Fruit fly (Drosophila melanogaster) whole organism, embryonic: Measurements from ENCODE around the gene piwi.

Experiments used
- CG11247 ChIP-seq: fragments of 200-800 bp; sonication (Bioruptor generic); IDR thresholded peaks from 2 replicates; pipeline ENCODE4 v1.3.6; 2022; ENCODE audit warnings: missing biosample characterization, missing genetic modification characterization
- CG11398 ChIP-seq: fragments of 200-800 bp; sonication (Bioruptor generic); optimal IDR thresholded peaks from 2 replicates; lab custom pipeline; 2016; ENCODE audit warnings: missing biosample characterization, missing genetic modification characterization
- CG11456 ChIP-seq: fragments of 200-800 bp; sonication (Bioruptor generic); IDR thresholded peaks from 3 replicates; pipeline ENCODE4 v1.3.6; 2022; ENCODE audit warnings: missing biosample characterization, missing genetic modification characterization
- CG14441 ChIP-seq: fragments of 200-800 bp; sonication (Bioruptor generic); IDR thresholded peaks from 2 replicates; pipeline ENCODE4 v1.3.6; 2022; ENCODE audit warnings: missing biosample characterization, missing genetic modification characterization
- CG15073 ChIP-seq: fragments of 200-800 bp; sonication (Bioruptor generic); optimal IDR thresholded peaks from 2 replicates; lab custom pipeline; 2016; ENCODE audit warnings: missing biosample characterization, missing genetic modification characterization
- CG15514 ChIP-seq: fragments of 200-800 bp; sonication (Bioruptor generic); optimal IDR thresholded peaks from 3 replicates; lab custom pipeline; 2017; ENCODE audit warnings: missing biosample characterization, missing genetic modification characterization, mild to moderate bottlenecking, moderate library complexity, missing genetic modification reagents
- CG15601 ChIP-seq: fragments of 200-800 bp; sonication (Bioruptor generic); optimal IDR thresholded peaks from 3 replicates; lab custom pipeline; 2019; ENCODE audit warnings: missing biosample characterization, mild to moderate bottlenecking, missing genetic modification characterization, moderate library complexity
- CG1832 ChIP-seq: fragments of 200-800 bp; sonication (Bioruptor generic); optimal IDR thresholded peaks from 2 replicates; lab custom pipeline; 2017; ENCODE audit warnings: missing biosample characterization, mild to moderate bottlenecking, missing genetic modification characterization, inconsistent platforms
- CG2120 ChIP-seq: fragments of 200-800 bp; sonication (Bioruptor generic); optimal IDR thresholded peaks from 3 replicates; lab custom pipeline; 2016; ENCODE audit warnings: missing biosample characterization, missing genetic modification characterization
- CG30020 ChIP-seq: fragments of 200-800 bp; optimal IDR thresholded peaks from 2 replicates; lab custom pipeline; 2019; ENCODE audit warnings: missing biosample characterization, mild to moderate bottlenecking, missing genetic modification characterization, moderate library complexity
- CG34376 ChIP-seq: fragments of 200-800 bp; sonication (Bioruptor generic); optimal IDR thresholded peaks from 2 replicates; lab custom pipeline; 2018; ENCODE audit warnings: missing biosample characterization, mild to moderate bottlenecking, missing genetic modification characterization
- CG3847 ChIP-seq: fragments of 200-800 bp; sonication (Bioruptor generic); IDR thresholded peaks from 2 replicates; pipeline ENCODE4 v1.3.6; 2022; ENCODE audit warnings: missing biosample characterization, missing genetic modification characterization
- CG5180 ChIP-seq: fragments of 200-800 bp; sonication (Bioruptor generic); optimal IDR thresholded peaks from 3 replicates; lab custom pipeline; 2017; ENCODE audit warnings: missing biosample characterization, missing genetic modification characterization, mild to moderate bottlenecking, moderate library complexity, missing genetic modification reagents
- CG5953 ChIP-seq: fragments of 200-800 bp; sonication (Bioruptor generic); IDR thresholded peaks from 2 replicates; pipeline ENCODE4 v1.3.6; 2022; ENCODE audit warnings: missing biosample characterization, missing genetic modification characterization
- CG7372 ChIP-seq: fragments of 200-800 bp; sonication (Bioruptor generic); IDR thresholded peaks from 2 replicates; pipeline ENCODE4 v1.3.6; 2022; ENCODE audit warnings: missing biosample characterization, missing genetic modification characterization
- CG8388 ChIP-seq: fragments of 200-800 bp; sonication (Bioruptor generic); optimal IDR thresholded peaks from 2 replicates; lab custom pipeline; 2019; ENCODE audit warnings: missing biosample characterization, mild to moderate bottlenecking, missing genetic modification characterization, moderate library complexity
- CG8924 ChIP-seq: fragments of 200-800 bp; optimal IDR thresholded peaks from 3 replicates; lab custom pipeline; 2019; ENCODE audit warnings: missing biosample characterization, mild to moderate bottlenecking, missing genetic modification characterization, moderate library complexity
- CHES-1-like ChIP-seq: fragments of 200-800 bp; sonication (Bioruptor generic); optimal IDR thresholded peaks from 2 replicates; lab custom pipeline; 2016; ENCODE audit warnings: missing biosample characterization, missing genetic modification characterization
- CTCF ChIP-seq: fragments of 200-800 bp; sonication (Bioruptor generic); optimal IDR thresholded peaks from 2 replicates; lab custom pipeline; 2017; ENCODE audit warnings: missing biosample characterization, mild to moderate bottlenecking, missing genetic modification characterization, moderate library complexity
- Chrac-16 ChIP-seq: fragments of 200-800 bp; sonication (Bioruptor generic); optimal IDR thresholded peaks from 3 replicates; lab custom pipeline; 2016; ENCODE audit warnings: missing biosample characterization, missing genetic modification characterization
- D ChIP-seq, 2 experiments: fragments of 200-800 bp in 1 of 2; fragments of >200 bp in 1 of 2; sonication (Bioruptor generic) in 1 of 2; optimal IDR thresholded peaks; 2 replicates in 1 of 2; 3 replicates in 1 of 2; lab custom pipeline; 2017; ENCODE audit warnings: mild to moderate bottlenecking in 1 of 2, missing biosample characterization in 1 of 2, missing genetic modification characterization in 1 of 2, missing genetic modification reagents in 1 of 2
- Eip74EF ChIP-seq, 2 experiments: fragments of 200-800 bp in 1 of 2; fragments of >200 bp in 1 of 2; sonication (Bioruptor generic) in 1 of 2; optimal IDR thresholded peaks; 2 replicates each; lab custom pipeline; 2017 to 2019; ENCODE audit warnings: missing biosample characterization in 2 of 2, missing genetic modification characterization in 2 of 2, mild to moderate bottlenecking in 1 of 2, moderate library complexity in 1 of 2
- H2.0 ChIP-seq: fragments of 200-800 bp; sonication (Bioruptor generic); IDR thresholded peaks from 2 replicates; pipeline ENCODE4 v1.3.6; 2022; ENCODE audit warnings: missing biosample characterization, missing genetic modification characterization
- HLH4C ChIP-seq: fragments of 200-800 bp; sonication (Bioruptor generic); IDR thresholded peaks from 3 replicates; pipeline ENCODE4 v1.3.6; 2022; ENCODE audit warnings: missing biosample characterization, missing genetic modification characterization; ENCODE audit not compliant: partially characterized antibody
- Hey ChIP-seq: fragments of 200-800 bp; sonication (Bioruptor generic); optimal IDR thresholded peaks from 3 replicates; lab custom pipeline; 2018; ENCODE audit warnings: missing biosample characterization, mild to moderate bottlenecking, missing genetic modification characterization
- MBD-R2 ChIP-seq: fragments of 200-800 bp; sonication (Bioruptor generic); IDR thresholded peaks from 2 replicates; pipeline ENCODE4 v1.3.6; 2022; ENCODE audit warnings: missing biosample characterization, missing genetic modification characterization
- MTF-1 ChIP-seq: fragments of 200-800 bp; sonication (Bioruptor generic); optimal IDR thresholded peaks from 2 replicates; lab custom pipeline; 2018; ENCODE audit warnings: missing biosample characterization, mild to moderate bottlenecking, missing genetic modification characterization, borderline replicate concordance
- Meics ChIP-seq: fragments of 200-800 bp; sonication (Bioruptor generic); optimal IDR thresholded peaks from 2 replicates; lab custom pipeline; 2017; ENCODE audit warnings: missing biosample characterization, mild to moderate bottlenecking, missing genetic modification characterization
- Neu2 ChIP-seq: fragments of 200-800 bp; sonication (Bioruptor generic); optimal IDR thresholded peaks from 3 replicates; lab custom pipeline; 2016; ENCODE audit warnings: missing biosample characterization, missing genetic modification characterization, borderline replicate concordance
- Oli ChIP-seq: fragments of 200-800 bp; sonication (Bioruptor generic); optimal IDR thresholded peaks from 2 replicates; lab custom pipeline; 2018; ENCODE audit warnings: missing biosample characterization, mild to moderate bottlenecking, missing genetic modification characterization, moderate library complexity
- Sox100B ChIP-seq: fragments of 200-800 bp; sonication (Bioruptor generic); optimal IDR thresholded peaks from 3 replicates; lab custom pipeline; 2018; ENCODE audit warnings: missing biosample characterization, mild to moderate bottlenecking, missing genetic modification characterization
- Sox102F ChIP-seq: fragments of 200-800 bp; sonication (Bioruptor generic); optimal IDR thresholded peaks from 2 replicates; lab custom pipeline; 2018; ENCODE audit warnings: missing biosample characterization, mild to moderate bottlenecking, missing genetic modification characterization, moderate library complexity
- TFAM ChIP-seq: fragments of 200-800 bp; sonication (Bioruptor generic); optimal IDR thresholded peaks from 2 replicates; lab custom pipeline; 2017; ENCODE audit warnings: missing biosample characterization, missing genetic modification characterization, inconsistent platforms
- Tbp ChIP-seq: fragments of >200 bp; optimal IDR thresholded peaks from 2 replicates; lab custom pipeline; 2018; ENCODE audit warnings: missing biosample characterization, missing genetic modification characterization
- ac ChIP-seq: fragments of 200-800 bp; sonication (Bioruptor generic); optimal IDR thresholded peaks from 3 replicates; lab custom pipeline; 2017; ENCODE audit warnings: missing biosample characterization, mild to moderate bottlenecking, missing genetic modification characterization
- corto ChIP-seq: fragments of 200-800 bp; sonication (Bioruptor generic); optimal IDR thresholded peaks from 2 replicates; lab custom pipeline; 2016; ENCODE audit warnings: missing biosample characterization, mild to moderate bottlenecking, missing genetic modification characterization, moderate library complexity
- dan ChIP-seq: fragments of 200-800 bp; sonication (Bioruptor generic); IDR thresholded peaks from 2 replicates; pipeline ENCODE4 v1.3.6; 2022; ENCODE audit warnings: missing biosample characterization, missing genetic modification characterization
- dati ChIP-seq: fragments of 200-800 bp; sonication (Bioruptor generic); IDR thresholded peaks from 2 replicates; pipeline ENCODE4 v1.3.6; 2022; ENCODE audit warnings: missing biosample characterization, missing genetic modification characterization
- dmrt11E ChIP-seq: fragments of 200-800 bp; sonication (Bioruptor generic); optimal IDR thresholded peaks from 3 replicates; lab custom pipeline; 2018; ENCODE audit warnings: missing biosample characterization, mild to moderate bottlenecking, missing genetic modification characterization, moderate library complexity
- eyg ChIP-seq: fragments of 200-800 bp; sonication (Bioruptor generic); optimal IDR thresholded peaks from 3 replicates; lab custom pipeline; 2016; ENCODE audit warnings: missing biosample characterization, missing genetic modification characterization
- fru ChIP-seq: fragments of >200 bp; optimal IDR thresholded peaks from 2 replicates; lab custom pipeline; 2017
- lab ChIP-seq: fragments of 200-800 bp; sonication (Bioruptor generic); optimal IDR thresholded peaks from 3 replicates; lab custom pipeline; 2017; ENCODE audit warnings: missing biosample characterization, missing genetic modification characterization, mild to moderate bottlenecking, moderate library complexity, missing genetic modification reagents
- nmo ChIP-seq: fragments of 200-800 bp; sonication (Bioruptor generic); optimal IDR thresholded peaks from 2 replicates; lab custom pipeline; 2018; ENCODE audit warnings: missing biosample characterization, mild to moderate bottlenecking, missing genetic modification characterization, moderate library complexity
- pfk ChIP-seq: fragments of 200-800 bp; sonication (Bioruptor generic); optimal IDR thresholded peaks from 2 replicates; lab custom pipeline; 2018; ENCODE audit warnings: missing biosample characterization, mild to moderate bottlenecking, missing genetic modification characterization, moderate library complexity
- salm ChIP-seq: fragments of 200-800 bp; sonication (Bioruptor generic); optimal IDR thresholded peaks from 2 replicates; lab custom pipeline; 2018; ENCODE audit warnings: missing biosample characterization, mild to moderate bottlenecking, missing genetic modification characterization
- sd ChIP-seq: fragments of 200-800 bp; sonication (Bioruptor generic); optimal IDR thresholded peaks from 3 replicates; lab custom pipeline; 2018; ENCODE audit warnings: missing biosample characterization, mild to moderate bottlenecking, missing genetic modification characterization, moderate library complexity
- sr ChIP-seq: fragments of 200-800 bp; sonication (Bioruptor generic); IDR thresholded peaks from 3 replicates; pipeline ENCODE4 v1.3.6; 2022; ENCODE audit warnings: missing biosample characterization, missing genetic modification characterization
- stc ChIP-seq: fragments of 200-800 bp; sonication (Bioruptor generic); IDR thresholded peaks from 2 replicates; pipeline ENCODE4 v1.3.6; 2022; ENCODE audit warnings: missing biosample characterization, missing genetic modification characterization
- ttk ChIP-seq: fragments of 200-800 bp; sonication (Bioruptor generic); IDR thresholded peaks from 2 replicates; pipeline ENCODE4 v2.1.2; 2022; ENCODE audit warnings: missing biosample characterization, missing genetic modification characterization
- vfl ChIP-seq: fragments of 200-800 bp; sonication (Bioruptor generic); optimal IDR thresholded peaks from 2 replicates; lab custom pipeline; 2016; ENCODE audit warnings: missing biosample characterization, missing genetic modification characterization
- vvl ChIP-seq: fragments of 200-800 bp; sonication (Bioruptor generic); IDR thresholded peaks from 2 replicates; pipeline ENCODE4 v1.3.6; 2022; ENCODE audit warnings: missing biosample characterization, missing genetic modification characterization

piwi gene

dm6 chr2L:11010999-11011398 lies 23.8 kb upstream of the piwi start, which contains the start of the genes Art8 and dUTPase (continued):
- TF ChIP-seq HLH4C = peak; percentile 83
- no peak for TF ChIP-seq CG5180 (GFP tag; lab: Kevin White, UChicago)
- no peak for TF ChIP-seq CG7372 (GFP tag; lab: Robert Waterston, UW)
- TF ChIP-seq CG30020 (tag; lab: Kevin White, UChicago) = peak; percentile 73
- TF ChIP-seq Hey (tag; lab: Kevin White, UChicago) = no peak
- TF ChIP-seq CHES-1-like (GFP tag; lab: Kevin White, UChicago) = peak; percentile 28
- TF ChIP-seq Chrac-16 (GFP tag; lab: Kevin White, UChicago) = peak; percentile 74
- TF ChIP-seq CG8924 (tag; lab: Kevin White, UChicago) = peak; percentile 77
- TF ChIP-seq CTCF = peak; percentile 25
- TF ChIP-seq CG15073 (GFP tag; lab: Kevin White, UChicago) = no peak
- TF ChIP-seq CG34376 (GFP tag; lab: Kevin White, UChicago) = peak; percentile 58
- TF ChIP-seq salm (tag; lab: Kevin White, UChicago) = no peak
- TF ChIP-seq Meics (GFP tag; lab: Kevin White, UChicago) = peak; percentile 63
- TF ChIP-seq ttk = peak; percentile 29; the same call in 1 of the 2 replicates
- TF ChIP-seq sd (tag; lab: Kevin White, UChicago) = no peak
- no peak for TF ChIP-seq lab (GFP tag; lab: Kevin White, UChicago)
- peak; percentile 63; the same call in 1 of the 2 replicates for TF ChIP-seq CG5953 (GFP tag; lab: Robert Waterston, UW)
- peak; percentile 83 for TF ChIP-seq CG3847 (GFP tag; lab: Robert Waterston, UW)
- no peak for TF ChIP-seq CG1832
- no peak for TF ChIP-seq Tbp (GFP tag; lab: Kevin White, UChicago)
- peak; percentile 5 for TF ChIP-seq Oli (tag; lab: Kevin White, UChicago)
- no peak for TF ChIP-seq TFAM (GFP tag; lab: Kevin White, UChicago)
- no peak for TF ChIP-seq fru (lab: Kevin White, UChicago)
- no peak for TF ChIP-seq Neu2 (GFP tag; lab: Kevin White, UChicago)
- TF ChIP-seq Eip74EF (GFP tag; optimal IDR thresholded peaks at IDR 0.05; lab: Kevin White, UChicago) = peak in 1 of 2 experiments; percentile 34
- TF ChIP-seq MTF-1 (GFP tag; lab: Kevin White, UChicago) = no peak
- peak; percentile 75 for TF ChIP-seq Sox102F (GFP tag; lab: Kevin White, UChicago)
- no peak for TF ChIP-seq ac (GFP tag; lab: Kevin White, UChicago)
- no peak for TF ChIP-seq dati (GFP tag; lab: Robert Waterston, UW)
- TF ChIP-seq eyg (GFP tag; lab: Kevin White, UChicago) = no peak
- TF ChIP-seq CG8388 = peak; percentile 65
- peak; percentile 86 for TF ChIP-seq nmo (GFP tag; lab: Kevin White, UChicago)
- peak; percentile 65 for TF ChIP-seq CG11247 (GFP tag; lab: Robert Waterston, UW)
- peak; percentile 66 for TF ChIP-seq CG15601 (tag; lab: Kevin White, UChicago)
- 0 out of 3 replicates have a peak, but pooled peaks have one; percentile 23 for TF ChIP-seq CG11456
- TF ChIP-seq vvl (GFP tag; lab: Robert Waterston, UW) = peak; percentile 76
- TF ChIP-seq dmrt11E (tag; lab: Kevin White, UChicago) = peak; percentile 68
- peak; percentile 48 for TF ChIP-seq vfl (GFP tag; lab: Kevin White, UChicago)
- peak; percentile 86 for TF ChIP-seq MBD-R2 (GFP tag; lab: Robert Waterston, UW)
- TF ChIP-seq pfk (GFP tag; lab: Kevin White, UChicago) = no peak
- peak; percentile 78 for TF ChIP-seq CG15514 (GFP tag; lab: Kevin White, UChicago)
- TF ChIP-seq CG2120 = peak; percentile 78
- TF ChIP-seq dan (GFP tag; lab: Robert Waterston, UW) = no peak
- peak; percentile 74 for TF ChIP-seq corto
- peak; percentile 48 for TF ChIP-seq CG14441
- no peak for TF ChIP-seq D (optimal IDR thresholded peaks at IDR 0.05; lab: Kevin White, UChicago)
- no peak for TF ChIP-seq D (GFP tag; optimal IDR thresholded peaks at IDR 0.05; lab: Kevin White, UChicago)
- no peak for TF ChIP-seq Sox100B
- peak; percentile 53 for TF ChIP-seq H2.0 (GFP tag; lab: Robert Waterston, UW)
- TF ChIP-seq stc (GFP tag; lab: Robert Waterston, UW) = peak; percentile 54; the same call in 1 of the 2 replicates
- TF ChIP-seq sr (GFP tag; lab: Robert Waterston, UW) = no peak
- TF ChIP-seq CG11398 (GFP tag; lab: Kevin White, UChicago) = no peak
